Worm (Caenorhabditis elegans) whole organism, dauer: ENCODE results near the gene twk-44.
"Not testable (repeated sequence)": the region's sequence is repeated elsewhere in the genome, so short reads cannot be mapped to it uniquely, and the experiment has no call there.

Experiments
- unc-62 ChIP-seq: sonication (generic microtip); optimal IDR thresholded peaks from 2 replicates; lab custom pipeline; 2017; ENCODE audit warnings: missing biosample characterization, missing genetic modification reagents, missing genetic modification characterization

The twk-44 gene

DNA sequence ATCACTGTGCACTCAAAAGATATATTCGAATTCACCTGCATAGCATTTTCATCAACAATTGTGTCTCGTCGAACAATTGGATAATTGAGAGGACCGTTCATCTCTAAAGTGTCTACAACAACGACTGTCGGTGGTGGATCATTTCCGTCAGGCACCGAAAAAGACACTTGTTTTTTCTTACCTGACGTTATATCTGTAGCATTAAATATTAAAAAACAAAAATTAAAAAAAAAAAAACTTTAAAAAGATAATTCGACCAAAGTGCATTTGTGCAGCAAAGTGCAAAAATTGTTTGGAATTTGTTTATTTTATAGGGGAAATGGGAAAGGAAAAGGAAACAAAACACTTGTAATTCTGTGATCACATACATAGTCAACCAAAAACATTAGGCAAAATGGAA lies at the start of gene twk-44:
twk-44 (minus strand) TSS at position 101 of the 400 bp plus-strand sequence.
- no peak for TF ChIP-seq unc-62 (GFP tag; lab: Kevin White, UChicago)

DNA sequence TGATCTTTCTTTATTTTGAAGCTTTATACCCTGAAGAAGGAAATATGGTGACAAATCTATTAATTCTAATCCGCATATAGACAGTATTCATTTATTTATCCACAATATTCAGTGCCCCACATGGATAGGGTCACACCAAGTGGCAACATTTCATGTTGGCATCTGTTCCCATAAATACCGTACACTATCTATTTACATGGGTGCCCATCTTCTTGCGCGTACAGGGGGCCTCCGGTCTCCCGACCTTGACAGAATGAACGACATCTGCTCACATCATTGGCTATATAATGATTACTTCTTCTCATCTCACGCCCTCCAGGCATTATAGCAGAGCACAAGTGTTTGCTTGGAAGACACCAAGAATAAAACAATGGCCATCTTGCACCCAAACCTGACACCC lies 48.7 kb upstream of the twk-44 start:
- no peak for TF ChIP-seq unc-62 (GFP tag; lab: Kevin White, UChicago)

DNA sequence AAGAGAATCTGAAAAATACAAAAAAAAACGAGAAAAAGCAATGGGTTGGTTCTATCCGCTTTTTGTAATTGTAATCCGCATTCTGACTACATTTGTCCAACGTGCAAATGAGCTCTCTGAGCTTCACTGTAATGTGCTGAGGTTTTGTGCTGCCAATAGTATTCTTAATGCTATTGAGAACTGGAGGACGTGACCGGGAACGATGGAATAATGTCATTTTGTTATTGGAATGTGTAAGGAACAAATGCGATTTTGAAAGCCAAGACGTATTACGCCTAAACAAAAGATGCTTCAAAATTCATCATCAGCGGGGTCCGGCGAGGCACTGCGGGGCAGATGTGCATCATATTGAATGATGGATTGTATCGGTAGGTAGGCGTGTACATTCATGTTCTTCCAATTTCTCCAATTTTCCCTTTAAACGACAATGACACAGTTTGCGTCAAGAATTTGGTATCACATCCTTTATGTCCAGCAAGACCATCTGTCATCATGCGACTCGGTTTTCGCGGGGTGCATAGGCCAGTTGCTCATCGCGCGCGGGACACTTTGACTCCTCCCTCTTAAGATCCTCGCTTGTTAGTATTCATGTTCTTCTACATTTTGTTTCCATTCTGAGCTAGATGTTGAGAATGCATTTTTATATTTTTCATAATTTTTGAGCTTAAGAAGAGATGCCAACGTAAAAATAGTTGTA lies 46.3 kb upstream of the twk-44 start:
- no peak for TF ChIP-seq unc-62 (GFP tag; lab: Kevin White, UChicago)

DNA sequence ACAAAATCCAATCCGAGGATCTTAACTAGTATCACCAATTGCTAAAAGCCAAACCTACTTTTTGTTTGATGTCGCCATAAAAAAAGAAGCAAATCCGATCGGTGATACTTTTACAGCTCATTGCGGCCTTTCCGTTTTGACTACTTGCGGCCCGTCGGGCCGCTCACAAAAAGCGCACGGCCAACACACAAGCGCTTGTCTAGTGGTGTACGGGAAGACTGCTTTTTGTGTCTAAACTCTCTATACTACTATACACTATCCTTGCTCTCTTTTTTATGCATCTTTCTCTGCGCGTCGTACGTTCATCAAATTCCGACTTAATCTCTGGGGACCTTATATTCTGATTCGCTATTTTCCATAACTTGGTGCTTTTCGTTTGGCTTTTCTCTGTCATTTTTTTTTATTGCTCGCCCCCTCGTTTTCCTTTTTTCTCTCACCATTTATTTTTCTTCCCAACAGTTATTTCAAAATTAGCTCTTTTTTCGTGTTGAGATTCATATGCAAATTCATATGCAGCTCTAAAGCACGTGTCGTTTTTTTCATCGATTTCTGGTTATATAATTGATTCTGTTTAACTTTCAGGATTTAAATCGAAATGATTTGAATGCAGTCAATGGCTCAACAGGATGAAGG lies 39.7 kb upstream of the twk-44 start, which contains the start of gene noca-2:
noca-2 (plus strand) TSS at position 583 of the 633 bp plus-strand sequence.
- TF ChIP-seq unc-62 (GFP tag; lab: Kevin White, UChicago), result no peak

DNA sequence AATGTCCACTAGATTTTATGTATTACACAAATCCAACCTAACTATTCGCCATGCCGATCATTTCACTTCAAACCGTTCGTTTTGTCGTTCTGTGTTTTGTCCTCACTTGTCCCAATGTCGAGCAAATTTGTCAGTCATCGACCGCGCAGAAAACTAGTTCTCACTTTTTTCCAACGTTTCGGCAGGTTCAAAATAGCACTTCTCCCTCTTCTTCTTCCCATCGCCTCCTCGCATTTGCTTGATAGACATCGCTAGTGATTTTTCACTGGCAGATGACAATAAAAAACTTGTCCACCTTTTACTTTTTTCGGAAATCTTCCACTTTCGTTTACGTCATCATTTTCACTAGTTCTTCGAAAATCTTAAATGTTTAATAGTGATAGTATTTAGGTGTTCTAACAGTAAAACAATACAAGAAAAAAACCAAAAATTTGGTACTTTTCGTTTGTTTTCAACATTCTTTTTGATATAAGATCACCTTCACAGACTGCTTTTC lies 38.7 kb upstream of the twk-44 start:
- TF ChIP-seq unc-62 (GFP tag; lab: Kevin White, UChicago), result no peak

DNA sequence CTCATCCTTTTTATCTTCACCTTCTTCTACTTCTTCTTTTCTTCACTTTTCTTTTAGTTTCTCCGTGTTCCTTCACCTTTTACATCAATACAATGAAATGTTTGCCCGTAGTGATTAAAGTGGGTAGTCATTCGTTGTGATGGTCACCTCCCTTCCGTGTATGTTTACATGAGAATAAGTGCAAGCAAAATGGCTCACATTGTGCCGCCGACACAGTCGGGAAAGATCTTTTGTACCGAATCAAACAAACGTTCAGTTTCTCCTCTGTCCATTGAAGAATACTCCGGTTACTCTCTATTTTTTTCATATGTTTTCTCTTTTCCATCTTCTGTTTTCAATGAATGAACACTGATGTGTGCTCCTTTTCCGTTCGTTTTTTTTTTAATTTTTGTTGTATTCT lies 37.3 kb upstream of the twk-44 start:
- no peak for TF ChIP-seq unc-62 (GFP tag; lab: Kevin White, UChicago)

DNA sequence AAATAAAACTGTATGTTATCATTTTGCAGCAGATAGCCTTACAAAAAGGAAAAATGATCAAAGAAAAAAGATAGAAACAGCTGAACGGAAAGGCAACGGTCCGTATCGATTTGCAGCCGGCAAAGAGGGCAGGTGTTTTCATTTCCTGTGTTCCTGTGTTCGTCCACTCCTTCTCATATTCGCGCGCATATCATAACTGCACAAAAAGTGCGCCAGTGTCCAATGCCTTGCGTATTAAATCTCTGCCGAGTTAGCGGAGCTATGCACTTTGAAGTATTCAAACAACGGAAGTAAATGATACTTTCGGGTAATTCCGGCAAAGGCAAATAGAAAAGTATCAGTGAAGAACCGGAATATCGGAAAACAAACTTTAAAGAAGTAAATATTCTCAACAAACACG lies 35.6 kb upstream of the twk-44 start:
- TF ChIP-seq unc-62 (GFP tag; lab: Kevin White, UChicago), result no peak

DNA sequence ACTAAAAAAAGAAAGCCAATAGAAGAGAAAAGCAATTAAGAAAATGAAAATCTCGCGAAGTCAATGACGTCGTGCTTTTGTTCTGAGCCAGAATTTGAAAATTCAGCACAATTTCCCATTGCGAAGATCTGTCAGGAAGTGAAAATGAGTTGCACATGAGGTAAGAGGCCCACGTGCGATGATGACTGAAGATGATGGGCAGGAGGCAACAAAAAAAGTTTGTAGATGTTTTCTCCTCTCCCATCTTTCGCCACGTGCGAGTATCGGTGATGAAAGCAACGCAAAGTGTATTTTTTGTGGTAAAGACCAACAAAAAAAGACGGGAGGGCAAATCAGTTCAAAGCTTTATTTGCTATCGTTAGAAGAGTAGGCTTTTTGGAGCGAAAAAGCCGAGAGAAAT lies 35.2 kb upstream of the twk-44 start:
- no peak for TF ChIP-seq unc-62 (GFP tag; lab: Kevin White, UChicago)

DNA sequence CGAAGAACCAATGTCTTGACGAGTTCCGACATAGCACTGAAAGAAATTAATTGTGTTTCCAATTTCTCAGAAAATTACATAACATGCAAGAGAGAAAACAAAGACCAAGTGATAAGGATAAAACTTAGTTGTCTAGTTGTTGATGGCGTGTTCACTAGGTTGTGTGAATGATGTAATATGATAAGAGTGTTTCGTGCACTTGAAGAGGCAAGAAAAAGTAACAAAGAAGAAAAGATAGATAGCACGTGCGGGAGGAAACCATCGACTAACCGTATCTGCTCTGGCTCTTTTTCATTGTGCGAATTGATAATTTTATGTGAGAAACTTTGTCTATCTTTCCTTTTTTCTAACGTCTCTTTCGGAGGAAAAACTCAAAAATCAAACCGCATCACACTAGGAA lies 34.7 kb upstream of the twk-44 start, which contains the start of gene sfxn-1.5:
sfxn-1.5 (minus strand) TSS at position 36 of the 400 bp plus-strand sequence.
- TF ChIP-seq unc-62 (GFP tag; lab: Kevin White, UChicago), result no peak

DNA sequence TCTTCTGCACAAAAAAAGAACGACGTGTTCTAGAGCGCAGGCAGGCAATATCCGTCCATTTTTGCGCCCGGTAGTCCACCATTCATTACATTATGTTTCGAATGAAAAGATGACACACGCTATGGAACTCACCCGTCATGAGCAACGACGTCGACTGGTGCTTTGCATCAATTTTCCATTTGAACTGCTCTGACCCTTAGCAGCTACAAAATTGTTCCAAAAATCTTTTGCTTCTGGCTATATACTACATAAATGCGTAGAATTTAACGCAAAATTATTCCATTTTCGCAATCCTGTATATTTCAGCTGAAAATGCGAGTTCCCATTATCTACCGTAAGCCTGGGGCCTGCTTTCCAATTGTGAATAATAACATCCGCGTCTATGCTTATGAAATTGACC lies 31.4 kb upstream of the twk-44 start, which contains the start of gene T04F8.3:
T04F8.3 (plus strand) TSS at position 301 of the 400 bp plus-strand sequence.
- no peak for TF ChIP-seq unc-62 (GFP tag; lab: Kevin White, UChicago)

DNA sequence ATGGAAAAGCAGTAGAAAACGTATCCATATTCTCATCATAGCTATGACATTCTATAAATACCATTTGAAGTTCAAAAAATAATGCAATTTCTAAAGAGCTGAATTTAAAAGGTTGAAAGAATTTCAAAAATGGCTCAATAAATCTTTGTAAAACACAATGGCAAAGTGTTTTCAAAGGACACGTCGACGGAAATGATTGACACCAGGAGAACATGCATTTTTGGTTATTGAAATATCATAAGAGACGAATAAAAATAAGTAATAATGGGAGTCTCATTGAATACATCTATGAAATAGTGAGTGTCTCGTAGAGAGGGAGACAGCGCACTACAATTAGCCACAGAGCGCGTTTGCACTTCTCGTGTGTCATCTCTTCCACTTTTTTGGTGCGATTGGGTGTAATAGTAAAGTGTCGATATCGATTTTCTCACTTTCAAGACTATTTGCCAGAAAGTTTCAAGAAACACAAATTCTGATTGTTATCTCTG lies 29.6 kb upstream of the twk-44 start, which contains the start of gene T04F8.2:
T04F8.2 (minus strand) TSS at position 51 of the 488 bp plus-strand sequence.
- no peak for TF ChIP-seq unc-62 (GFP tag; lab: Kevin White, UChicago)

DNA sequence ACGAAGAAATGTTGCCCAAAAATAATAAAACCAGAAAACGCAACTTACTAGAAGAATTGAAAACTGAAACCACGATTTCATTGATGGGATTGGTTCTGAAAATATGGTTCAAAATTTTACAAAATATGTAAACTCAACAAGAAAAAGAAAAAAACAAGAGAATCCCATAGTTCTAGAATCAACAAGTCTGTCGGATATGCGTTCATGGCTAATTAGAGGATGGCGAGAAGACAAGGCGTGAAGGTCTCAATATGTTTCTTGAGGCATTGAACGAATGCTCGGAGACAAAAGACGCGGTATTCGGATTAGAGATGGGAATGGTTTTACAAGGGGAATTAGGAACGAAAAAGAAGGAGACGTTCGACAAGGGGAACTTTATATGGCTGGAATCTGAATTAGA lies 23.8 kb upstream of the twk-44 start, which contains the start of gene cutl-11:
cutl-11 (minus strand) TSS at position 101 of the 400 bp plus-strand sequence.
- TF ChIP-seq unc-62 (GFP tag; lab: Kevin White, UChicago), result no peak

DNA sequence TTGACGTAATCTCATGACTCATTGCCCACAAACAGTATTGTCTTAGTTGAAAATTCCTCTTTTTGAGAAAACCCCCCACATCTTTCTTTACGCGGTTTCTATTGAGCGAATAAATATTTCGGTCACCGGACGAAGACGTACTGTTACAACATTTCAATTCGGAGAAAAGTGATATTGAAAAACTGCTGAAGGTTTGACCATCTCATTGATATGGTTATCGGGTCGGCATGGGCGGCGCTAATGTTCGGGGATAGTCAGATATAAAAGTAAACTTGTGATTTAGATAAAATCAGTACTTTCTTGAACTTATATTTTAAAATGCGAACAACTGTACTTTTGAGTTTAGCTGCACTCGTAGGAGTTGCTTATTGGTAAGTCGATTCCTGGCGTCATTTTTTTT lies 20.3 kb upstream of the twk-44 start, which contains the start of gene T04F8.8:
T04F8.8 (plus strand) TSS at position 301 of the 400 bp plus-strand sequence.
- no peak for TF ChIP-seq unc-62 (GFP tag; lab: Kevin White, UChicago)

DNA sequence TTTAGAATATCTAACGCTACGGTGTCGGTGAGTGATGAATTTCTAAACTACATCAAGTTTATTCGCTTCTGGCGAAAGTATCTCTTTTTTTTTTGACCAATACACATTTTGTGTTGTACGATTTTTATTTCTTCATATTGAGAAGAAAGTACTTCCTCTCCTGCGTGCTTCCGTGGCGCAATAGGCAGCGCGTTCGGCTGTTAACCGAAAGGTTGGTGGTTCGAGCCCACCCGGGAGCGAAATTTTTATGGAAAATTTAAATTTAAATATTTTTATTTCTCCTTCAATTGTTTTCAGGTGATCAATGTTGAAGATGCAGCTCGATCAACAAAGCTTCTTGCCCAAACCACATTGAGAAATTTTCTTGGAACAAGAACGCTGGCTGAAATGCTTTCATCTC lies 18.6 kb upstream of the twk-44 start:
- TF ChIP-seq unc-62 (GFP tag; lab: Kevin White, UChicago), result no peak

DNA sequence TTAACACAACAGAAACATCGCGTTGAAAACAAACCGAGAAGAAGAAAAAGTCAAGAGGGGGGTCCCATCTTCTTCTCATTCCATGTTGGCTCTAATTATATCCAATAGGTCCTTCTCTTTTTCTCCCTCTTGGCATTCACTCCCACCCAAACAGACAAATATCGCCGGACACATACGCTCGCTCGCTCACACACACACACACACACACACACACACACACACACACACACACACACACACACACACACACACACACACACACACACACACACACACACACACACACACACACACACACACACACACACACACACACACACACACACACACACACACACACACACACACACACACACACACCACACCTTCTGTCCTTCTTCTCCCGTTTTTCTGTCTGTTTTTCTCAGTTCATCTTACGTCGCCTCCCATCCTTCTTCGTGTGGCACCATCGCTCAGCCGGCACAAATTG lies 16.9 kb upstream of the twk-44 start, which contains the start of gene sto-4:
sto-4 (plus strand) TSS at position 360 of the 469 bp plus-strand sequence.
- TF ChIP-seq unc-62 (GFP tag; lab: Kevin White, UChicago), result not testable (repeated sequence)

DNA sequence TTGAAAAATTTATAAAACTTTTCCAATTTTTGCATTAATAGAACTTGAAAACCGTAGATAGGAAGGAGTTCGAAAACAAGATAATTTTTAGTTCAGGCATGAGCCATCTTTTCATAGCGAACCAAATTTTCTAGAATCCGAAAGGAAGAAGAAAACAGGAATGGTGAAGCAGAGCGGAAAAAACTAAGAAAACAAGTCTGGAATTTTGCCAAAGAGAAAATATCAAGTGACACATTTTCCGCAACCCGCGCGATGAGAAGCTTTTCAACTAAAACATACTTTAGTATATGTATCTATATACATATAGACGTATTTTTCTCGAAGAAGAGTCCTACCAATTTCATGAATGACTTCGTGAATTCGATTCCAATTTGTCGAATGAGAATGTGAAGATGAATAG lies 14.6 kb upstream of the twk-44 start:
- no peak for TF ChIP-seq unc-62 (GFP tag; lab: Kevin White, UChicago)
